Worm (Caenorhabditis elegans) whole organism, L4 larva: ENCODE measurements around the gene F41E6.15.

Experiments
- F44E2.7 ChIP-seq: fragments of 200-800 bp; sonication (Bioruptor generic); IDR thresholded peaks from 2 replicates; pipeline ENCODE4 v2.1.2; 2022; ENCODE audit warnings: missing genetic modification characterization, missing compliant biosample characterization
- aly-2 ChIP-seq: sonication (generic microtip); optimal IDR thresholded peaks from 2 replicates; lab custom pipeline; 2018; ENCODE audit warnings: missing biosample characterization, missing genetic modification characterization
- dve-1 ChIP-seq: sonication (generic microtip); optimal IDR thresholded peaks from 2 replicates; lab custom pipeline; 2017; ENCODE audit warnings: antibody characterized with exemption, mild to moderate bottlenecking, missing genetic modification characterization, missing compliant biosample characterization; ENCODE audit not compliant: insufficient read depth
- hlh-11 ChIP-seq: fragments of 200-800 bp; sonication (Bioruptor generic); optimal IDR thresholded peaks from 2 replicates; lab custom pipeline; 2018; ENCODE audit warnings: mild to moderate bottlenecking, missing genetic modification characterization, missing compliant biosample characterization
- hmg-1.1 ChIP-seq: fragments of 200-800 bp; sonication (Bioruptor generic); IDR thresholded peaks from 2 replicates; pipeline ENCODE4 v1.3.6; 2022; ENCODE audit warnings: missing genetic modification reagents, missing genetic modification characterization, missing compliant biosample characterization
- lir-3 ChIP-seq: sonication (generic microtip); optimal IDR thresholded peaks from 2 replicates; lab custom pipeline; 2016; ENCODE audit warnings: mild to moderate bottlenecking, missing genetic modification characterization, missing compliant biosample characterization
- mxl-2 ChIP-seq: fragments of 200-800 bp; sonication (Bioruptor generic); conservative IDR thresholded peaks from 2 replicates; pipeline ENCODE4 v1.3.6; 2022; ENCODE audit warnings: missing genetic modification reagents, missing genetic modification characterization, missing compliant biosample characterization
- nhr-11 ChIP-seq: fragments of 150-350 bp; optimal IDR thresholded peaks from 2 replicates; lab custom pipeline; 2014; ENCODE audit warnings: missing biosample characterization, missing genetic modification characterization
- nhr-237 ChIP-seq: sonication (generic microtip); optimal IDR thresholded peaks from 2 replicates; lab custom pipeline; 2017; ENCODE audit warnings: missing biosample characterization, missing genetic modification characterization
- unc-130 ChIP-seq: sonication (generic microtip); optimal IDR thresholded peaks from 2 replicates; lab custom pipeline; 2016; ENCODE audit warnings: missing genetic modification reagents, missing genetic modification characterization, missing compliant biosample characterization
- zag-1 ChIP-seq: fragments of 150-350 bp; optimal IDR thresholded peaks from 2 replicates; lab custom pipeline; 2014; ENCODE audit warnings: missing biosample characterization, missing genetic modification characterization

DNA sequence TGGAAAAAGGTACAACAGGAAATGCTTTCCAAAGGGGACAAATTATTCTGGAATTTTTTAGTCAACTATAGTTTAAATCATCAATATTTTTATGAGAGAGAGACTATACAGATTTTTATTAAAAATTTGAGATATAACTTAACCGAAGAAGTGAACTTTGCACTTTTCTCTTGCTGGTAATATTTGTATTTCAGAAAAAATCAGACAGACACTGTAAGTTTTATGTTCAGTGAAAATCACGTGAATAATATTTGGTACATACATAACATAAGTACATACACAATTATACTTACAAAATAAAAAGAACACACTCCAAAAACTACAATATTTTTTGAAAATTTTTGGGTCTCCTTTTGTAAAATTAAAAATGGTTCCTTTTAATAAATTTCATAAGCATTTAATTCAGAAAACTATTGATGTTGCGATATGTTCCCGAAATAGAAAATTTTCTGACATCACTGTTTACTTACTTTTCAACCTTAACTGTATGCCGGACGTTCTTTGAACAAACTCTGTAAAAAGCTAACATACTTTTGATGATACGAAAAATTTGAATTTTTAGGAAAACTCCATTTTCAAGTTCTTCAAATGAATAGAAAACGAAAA is 35.2 kb upstream of the F41E6.15 start, which contains the start of the genes F28A12.10 and acd-4:
- TF ChIP-seq hmg-1.1 = no peak
- TF ChIP-seq hlh-11 = no peak
- no peak for TF ChIP-seq zag-1 (tag; lab: Kevin White, UChicago)
- no peak for TF ChIP-seq nhr-11 (tag; lab: Kevin White, UChicago)
- no peak for TF ChIP-seq F44E2.7 (GFP tag; lab: Robert Waterston, UW)
- TF ChIP-seq aly-2 (tag; lab: Kevin White, UChicago) = no peak
- TF ChIP-seq lir-3 (tag; lab: Kevin White, UChicago) = no peak
- no peak for TF ChIP-seq mxl-2 (GFP tag; lab: Robert Waterston, UW)
- no peak for TF ChIP-seq unc-130 (GFP tag; lab: Kevin White, UChicago)
- no peak for TF ChIP-seq nhr-237
- no peak for TF ChIP-seq dve-1 (tag; lab: Kevin White, UChicago)
